Fruit fly (Drosophila melanogaster) whole organism, wandering third instar larva: Measurements from ENCODE around the gene Polr2J.

Experiments
- Abd-B ChIP-seq: fragments of >200 bp; optimal IDR thresholded peaks from 2 replicates; lab custom pipeline; 2017; ENCODE audit warnings: missing biosample characterization, missing genetic modification characterization
- CG32264 ChIP-seq: fragments of 200-800 bp; sonication (Bioruptor generic); optimal IDR thresholded peaks from 2 replicates; lab custom pipeline; 2016; ENCODE audit warnings: missing biosample characterization, missing genetic modification characterization
- CG9705 ChIP-seq: fragments of 200-800 bp; sonication (Bioruptor generic); optimal IDR thresholded peaks from 2 replicates; lab custom pipeline; 2018; ENCODE audit warnings: missing biosample characterization, mild to moderate bottlenecking, missing genetic modification characterization
- CrebA ChIP-seq: fragments of 200-800 bp; sonication (Bioruptor generic); optimal IDR thresholded peaks from 2 replicates; lab custom pipeline; 2016; ENCODE audit warnings: missing biosample characterization, mild to moderate bottlenecking, missing genetic modification characterization, borderline replicate concordance
- Dfd ChIP-seq: fragments of >200 bp; optimal IDR thresholded peaks from 2 replicates; lab custom pipeline; 2017; ENCODE audit warnings: missing biosample characterization, missing genetic modification characterization
- Dif ChIP-seq: fragments of 200-275, 200-300 bp; sonication (Bioruptor generic); optimal IDR thresholded peaks from 2 replicates; lab custom pipeline; 2018; ENCODE audit warnings: missing biosample characterization, missing genetic modification characterization; ENCODE audit not compliant: partially characterized antibody
- GATAd ChIP-seq: sonication (Bioruptor generic); optimal IDR thresholded peaks from 2 replicates; lab custom pipeline; 2016; ENCODE audit warnings: missing biosample characterization, missing genetic modification characterization
- HLH106 ChIP-seq: fragments of 200-800 bp; optimal IDR thresholded peaks from 3 replicates; lab custom pipeline; 2019; ENCODE audit warnings: missing biosample characterization, mild to moderate bottlenecking, missing genetic modification characterization, moderate library complexity
- Hnf4 ChIP-seq: fragments of 200-800 bp; sonication (Bioruptor generic); optimal IDR thresholded peaks from 2 replicates; lab custom pipeline; 2016; ENCODE audit warnings: missing biosample characterization, mild to moderate bottlenecking, missing genetic modification characterization
- Hr78 ChIP-seq: fragments of >200 bp; optimal IDR thresholded peaks from 2 replicates; lab custom pipeline; 2017; ENCODE audit warnings: missing biosample characterization, missing genetic modification characterization
- Hr83 ChIP-seq: fragments of 200-300 bp; sonication (Bioruptor generic); optimal IDR thresholded peaks from 2 replicates; lab custom pipeline; 2016; ENCODE audit warnings: missing biosample characterization, mild to moderate bottlenecking, missing genetic modification characterization, moderate library complexity; ENCODE audit not compliant: poor library complexity, severe bottlenecking
- Jra ChIP-seq: sonication (Bioruptor generic); optimal IDR thresholded peaks from 2 replicates; lab custom pipeline; 2016; ENCODE audit warnings: missing biosample characterization, missing genetic modification characterization
- Mio ChIP-seq: sonication (Bioruptor generic); optimal IDR thresholded peaks from 2 replicates; lab custom pipeline; 2016; ENCODE audit warnings: missing biosample characterization, missing genetic modification characterization
- Myc ChIP-seq: fragments of >200 bp; optimal IDR thresholded peaks from 2 replicates; lab custom pipeline; 2017
- N ChIP-seq: fragments of >200 bp; optimal IDR thresholded peaks from 2 replicates; lab custom pipeline; 2018; ENCODE audit warnings: missing biosample characterization, missing external identifiers, missing genetic modification characterization
- OdsH ChIP-seq: fragments of 200-800 bp; sonication (Bioruptor generic); optimal IDR thresholded peaks from 2 replicates; lab custom pipeline; 2016; ENCODE audit warnings: missing biosample characterization, mild to moderate bottlenecking, missing genetic modification characterization
- Rel ChIP-seq, 2 experiments: fragments of 200-800 bp; sonication (Bioruptor generic) in 1 of 2; optimal IDR thresholded peaks; 2 replicates in 1 of 2; 3 replicates in 1 of 2; lab custom pipeline; 2016 to 2019; ENCODE audit warnings: mild to moderate bottlenecking in 2 of 2, missing biosample characterization in 2 of 2, missing genetic modification characterization in 2 of 2, moderate library complexity in 1 of 2
- Sp1 ChIP-seq: fragments of 200-800 bp; sonication (Bioruptor generic); optimal IDR thresholded peaks from 3 replicates; lab custom pipeline; 2019; ENCODE audit warnings: missing biosample characterization, mild to moderate bottlenecking, missing genetic modification characterization, moderate library complexity
- Vsx2 ChIP-seq: fragments of 200-300, 225-300 bp; sonication (Bioruptor generic); optimal IDR thresholded peaks from 2 replicates; lab custom pipeline; 2018; ENCODE audit warnings: missing biosample characterization, missing genetic modification characterization; ENCODE audit not compliant: partially characterized antibody
- br ChIP-seq: fragments of 200-800 bp; sonication (Bioruptor generic); optimal IDR thresholded peaks from 2 replicates; lab custom pipeline; 2016; ENCODE audit warnings: missing biosample characterization, missing genetic modification characterization
- brk ChIP-seq: fragments of 200-800 bp; sonication (Bioruptor generic); optimal IDR thresholded peaks from 2 replicates; lab custom pipeline; 2016; ENCODE audit warnings: missing biosample characterization, mild to moderate bottlenecking, missing genetic modification characterization
- dl ChIP-seq, 2 experiments: fragments of 175-275, 200-275 bp in 1 of 2; fragments of 200-275 bp in 1 of 2; sonication (Bioruptor generic); optimal IDR thresholded peaks; lab custom pipeline; 2018; ENCODE audit warnings: mild to moderate bottlenecking in 2 of 2, missing biosample characterization in 2 of 2, missing genetic modification characterization in 2 of 2, moderate library complexity in 2 of 2; ENCODE audit not compliant: partially characterized antibody in 2 of 2, insufficient read depth in 1 of 2
- dmrt93B ChIP-seq: fragments of 200-800 bp; sonication (Bioruptor generic); optimal IDR thresholded peaks from 2 replicates; lab custom pipeline; 2018; ENCODE audit warnings: missing biosample characterization, mild to moderate bottlenecking, missing genetic modification characterization
- dsf ChIP-seq: sonication (Bioruptor generic); optimal IDR thresholded peaks from 2 replicates; lab custom pipeline; 2016; ENCODE audit warnings: missing biosample characterization, missing genetic modification characterization, borderline replicate concordance
- ey ChIP-seq: fragments of 200-800 bp; sonication (Bioruptor generic); optimal IDR thresholded peaks from 2 replicates; lab custom pipeline; 2016; ENCODE audit warnings: missing biosample characterization, missing genetic modification characterization
- foxo ChIP-seq, 2 experiments: fragments of 200-800 bp; sonication (Bioruptor generic); optimal IDR thresholded peaks; 2 replicates in 1 of 2; 3 replicates in 1 of 2; lab custom pipeline; 2016 to 2017; ENCODE audit warnings: missing biosample characterization in 2 of 2, missing genetic modification characterization in 2 of 2
- fru ChIP-seq: fragments of 200-800 bp; sonication (Bioruptor generic); optimal IDR thresholded peaks from 3 replicates; lab custom pipeline; 2016; ENCODE audit warnings: missing biosample characterization, mild to moderate bottlenecking, missing genetic modification characterization
- h ChIP-seq: fragments of 200-800 bp; sonication (Bioruptor generic); optimal IDR thresholded peaks from 3 replicates; lab custom pipeline; 2016; ENCODE audit warnings: missing biosample characterization, mild to moderate bottlenecking, missing genetic modification characterization
- jim ChIP-seq: fragments of 175-275, 200-325 bp; sonication (Bioruptor generic); optimal IDR thresholded peaks from 2 replicates; lab custom pipeline; 2016; ENCODE audit warnings: missing biosample characterization, mild to moderate bottlenecking, missing genetic modification characterization
- lola ChIP-seq: fragments of >200 bp; optimal IDR thresholded peaks from 2 replicates; lab custom pipeline; 2017; ENCODE audit warnings: missing biosample characterization, missing genetic modification characterization
- pan ChIP-seq: fragments of >200 bp; optimal IDR thresholded peaks from 2 replicates; lab custom pipeline; 2017
- psq ChIP-seq: fragments of 200-800 bp; sonication (Bioruptor generic); optimal IDR thresholded peaks from 3 replicates; lab custom pipeline; 2017; ENCODE audit warnings: missing biosample characterization, mild to moderate bottlenecking, missing genetic modification characterization, moderate library complexity
- rgr ChIP-seq: fragments of 200-800 bp; sonication (Bioruptor generic); optimal IDR thresholded peaks from 3 replicates; lab custom pipeline; 2016; ENCODE audit warnings: missing biosample characterization, mild to moderate bottlenecking, missing genetic modification characterization
- sage ChIP-seq: fragments of 200-800 bp; sonication (Bioruptor generic); optimal IDR thresholded peaks from 2 replicates; lab custom pipeline; 2016; ENCODE audit warnings: missing biosample characterization, mild to moderate bottlenecking, missing genetic modification characterization
- sv ChIP-seq: fragments of 200-800 bp; sonication (Bioruptor generic); optimal IDR thresholded peaks from 3 replicates; lab custom pipeline; 2016; ENCODE audit warnings: missing biosample characterization, missing genetic modification characterization
- tai ChIP-seq: sonication (Bioruptor generic); optimal IDR thresholded peaks from 2 replicates; lab custom pipeline; 2016; ENCODE audit warnings: missing biosample characterization, missing genetic modification characterization
- usp ChIP-seq: fragments of >200 bp; optimal IDR thresholded peaks from 2 replicates; lab custom pipeline; 2017; ENCODE audit warnings: missing biosample characterization, missing genetic modification characterization
- woc ChIP-seq: sonication (Bioruptor generic); optimal IDR thresholded peaks from 2 replicates; lab custom pipeline; 2016; ENCODE audit warnings: missing biosample characterization, mild to moderate bottlenecking, missing genetic modification characterization

Polr2J gene

dm6 chr2L:17449608-17450504 lies 39.6 kb upstream of the Polr2J start, which contains the start of gene dl:
Gene dl, minus strand, starts transcription at chr2L:17450364.
- peak; percentile 33 for TF ChIP-seq CrebA
- no peak for TF ChIP-seq HLH106
- TF ChIP-seq Dfd (GFP tag; lab: Kevin White, UChicago): no peak
- peak; percentile 46 for TF ChIP-seq fru (GFP tag; lab: Kevin White, UChicago)
- TF ChIP-seq CG32264: no peak
- TF ChIP-seq lola (GFP tag; lab: Kevin White, UChicago): no peak
- TF ChIP-seq dl (GFP tag; optimal IDR thresholded peaks at IDR 0.05; lab: Kevin White, UChicago; ENCODE audit: insufficient read depth in 1 of 2, partially characterized antibody in 2 of 2): peak; percentile 85
- TF ChIP-seq Sp1 (GFP tag; lab: Kevin White, UChicago): peak; percentile 11
- no peak for TF ChIP-seq sv
- peak; percentile 26 for TF ChIP-seq br (GFP tag; lab: Kevin White, UChicago)
- TF ChIP-seq sage: peak; percentile 26
- no peak for TF ChIP-seq Hnf4
- no peak for TF ChIP-seq Rel (GFP tag; optimal IDR thresholded peaks at IDR 0.05; lab: Kevin White, UChicago)
- peak; percentile 67 for TF ChIP-seq Rel (tag; optimal IDR thresholded peaks at IDR 0.05; lab: Kevin White, UChicago)
- peak; percentile 44 for TF ChIP-seq tai (GFP tag; lab: Kevin White, UChicago)
- TF ChIP-seq psq (GFP tag; lab: Kevin White, UChicago): peak; percentile 52
- TF ChIP-seq foxo (GFP tag; optimal IDR thresholded peaks at IDR 0.05; lab: Kevin White, UChicago): peak in 1 of 2 experiments; percentile 47
- no peak for TF ChIP-seq Abd-B (GFP tag; lab: Kevin White, UChicago)
- peak; percentile 19 for TF ChIP-seq OdsH
- TF ChIP-seq jim (GFP tag; lab: Kevin White, UChicago): peak; percentile 61
- TF ChIP-seq ey (GFP tag; lab: Kevin White, UChicago): peak; percentile 38
- TF ChIP-seq dmrt93B (GFP tag; lab: Kevin White, UChicago): no peak
- TF ChIP-seq Vsx2: peak; percentile 19
- no peak for TF ChIP-seq dsf (GFP tag; lab: Kevin White, UChicago)
- TF ChIP-seq woc (GFP tag; lab: Kevin White, UChicago): peak; percentile 45
- TF ChIP-seq CG9705 (GFP tag; lab: Kevin White, UChicago): no peak
- no peak for TF ChIP-seq pan
- no peak for TF ChIP-seq Hr78 (GFP tag; lab: Kevin White, UChicago)
- no peak for TF ChIP-seq GATAd (GFP tag; lab: Kevin White, UChicago)
- no peak for TF ChIP-seq Mio
- peak; percentile 88 for TF ChIP-seq Dif (GFP tag; lab: Kevin White, UChicago)
- no peak for TF ChIP-seq N (GFP tag; lab: Kevin White, UChicago)
- peak; percentile 83 for TF ChIP-seq h
- no peak for TF ChIP-seq usp
- no peak for TF ChIP-seq Jra (GFP tag; lab: Kevin White, UChicago)
- no peak for TF ChIP-seq Myc (lab: Kevin White, UChicago)
- TF ChIP-seq brk (GFP tag; lab: Kevin White, UChicago): peak; percentile 7
- TF ChIP-seq rgr: no peak
- peak; percentile 44 for TF ChIP-seq Hr83 (GFP tag; lab: Kevin White, UChicago)

DNA sequence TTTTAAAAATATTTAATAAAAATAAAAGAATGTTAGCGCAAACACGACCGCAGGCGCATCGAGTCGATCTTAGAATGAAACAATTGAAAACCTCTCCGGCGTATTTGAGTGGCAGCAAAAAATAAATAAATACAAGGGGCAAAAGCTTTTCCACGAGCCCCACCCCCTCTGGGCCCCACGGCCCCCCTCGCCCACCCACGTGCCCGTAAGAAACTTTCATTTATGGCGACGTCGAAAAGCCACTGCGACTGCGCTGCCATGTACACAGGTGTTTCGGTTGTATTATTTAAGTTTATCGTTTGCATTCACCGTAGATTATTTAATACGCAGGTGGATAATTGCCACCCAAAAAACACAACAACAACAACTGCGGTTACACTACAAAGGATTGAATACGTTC lies 38.2 kb upstream of the Polr2J start:
- TF ChIP-seq dl (GFP tag; optimal IDR thresholded peaks at IDR 0.05; lab: Kevin White, UChicago; ENCODE audit: insufficient read depth in 1 of 2, partially characterized antibody in 2 of 2) (peak in 1 of 2 experiments; percentile 36), Dif (GFP tag; lab: Kevin White, UChicago) (peak; percentile 26), rgr (peak; percentile 11), foxo (GFP tag; optimal IDR thresholded peaks at IDR 0.05; lab: Kevin White, UChicago) (no peak), Hr78 (GFP tag; lab: Kevin White, UChicago) (no peak), Hnf4 (no peak), Dfd (GFP tag; lab: Kevin White, UChicago) (peak; percentile 66), lola (GFP tag; lab: Kevin White, UChicago) (no peak), N (GFP tag; lab: Kevin White, UChicago) (no peak), Rel (GFP tag; optimal IDR thresholded peaks at IDR 0.05; lab: Kevin White, UChicago) (no peak), Rel (tag; optimal IDR thresholded peaks at IDR 0.05; lab: Kevin White, UChicago) (peak; percentile 20), HLH106 (no peak), Hr83 (GFP tag; lab: Kevin White, UChicago) (peak; percentile 46), CG32264 (no peak), brk (GFP tag; lab: Kevin White, UChicago) (no peak), Abd-B (GFP tag; lab: Kevin White, UChicago) (no peak)
- TF ChIP-seq, all 38 proteins: peak for 6
